Worm (Caenorhabditis elegans) whole organism, early embryonic: ENCODE measurements around the gene F25G6.9.

Source experiments
- B0310.2 ChIP-seq: sonication (generic microtip); optimal IDR thresholded peaks from 2 replicates; lab custom pipeline; 2016; ENCODE audit warnings: mild to moderate bottlenecking, missing genetic modification characterization, missing compliant biosample characterization
- F13C5.2 ChIP-seq: sonication (generic microtip); optimal IDR thresholded peaks from 2 replicates; lab custom pipeline; 2017; ENCODE audit warnings: mild to moderate bottlenecking, missing genetic modification characterization, inconsistent platforms, missing compliant biosample characterization
- aly-1 ChIP-seq: sonication (generic microtip); optimal IDR thresholded peaks from 2 replicates; lab custom pipeline; 2016; ENCODE audit warnings: missing genetic modification characterization, missing compliant biosample characterization
- ama-1 ChIP-seq: fragments of 150-350 bp; optimal IDR thresholded peaks from 2 replicates; lab custom pipeline; 2014
- ceh-13 ChIP-seq: fragments of 200-800 bp; sonication (Bioruptor generic); optimal IDR thresholded peaks from 2 replicates; lab custom pipeline; 2018; ENCODE audit warnings: mild to moderate bottlenecking, missing genetic modification characterization, missing compliant biosample characterization
- ceh-36 ChIP-seq: sonication (generic microtip); optimal IDR thresholded peaks from 2 replicates; lab custom pipeline; 2016; ENCODE audit warnings: missing genetic modification characterization, inconsistent platforms, missing compliant biosample characterization
- flt-1 ChIP-seq: fragments of 200-800 bp; sonication (Bioruptor generic); IDR thresholded peaks from 2 replicates; pipeline ENCODE4 v1.3.6; 2022; ENCODE audit warnings: missing genetic modification characterization, missing compliant biosample characterization
- hmbx-1 ChIP-seq: sonication (generic microtip); optimal IDR thresholded peaks from 2 replicates; lab custom pipeline; 2016; ENCODE audit warnings: mild to moderate bottlenecking, missing genetic modification characterization, missing compliant biosample characterization
- hnd-1 ChIP-seq: sonication (generic microtip); optimal IDR thresholded peaks from 2 replicates; lab custom pipeline; 2016; ENCODE audit warnings: missing genetic modification characterization, missing compliant biosample characterization
- scrt-1 ChIP-seq: fragments of 200-800 bp; sonication (Bioruptor generic); IDR thresholded peaks from 2 replicates; pipeline ENCODE4 v1.3.6; 2022; ENCODE audit warnings: missing genetic modification characterization, missing compliant biosample characterization
- sea-1 ChIP-seq: fragments of 200-800 bp; sonication (Bioruptor generic); conservative IDR thresholded peaks from 2 replicates; pipeline ENCODE4 v1.3.6; 2022; ENCODE audit warnings: missing genetic modification characterization, missing compliant biosample characterization
- tbx-11 ChIP-seq: fragments of 200-800 bp; sonication (Bioruptor generic); IDR thresholded peaks from 2 replicates; pipeline ENCODE4 v1.3.6; 2022; ENCODE audit warnings: missing genetic modification characterization, missing compliant biosample characterization
- tbx-37 ChIP-seq: fragments of 200-800 bp; sonication (Bioruptor generic); conservative IDR thresholded peaks from 2 replicates; pipeline ENCODE4 v1.3.6; 2022; ENCODE audit warnings: missing genetic modification reagents, missing genetic modification characterization, missing compliant biosample characterization
- tra-4 ChIP-seq: sonication (generic microtip); optimal IDR thresholded peaks from 2 replicates; lab custom pipeline; 2017; ENCODE audit warnings: missing genetic modification characterization, missing compliant biosample characterization

F25G6.9 gene

ce11 chrV:8517711-8518110 is 52.1 kb downstream of the F25G6.9 start:
- no peak for TF ChIP-seq flt-1 (GFP tag; lab: Robert Waterston, UW)
- TF ChIP-seq aly-1 (tag; lab: Kevin White, UChicago) = no peak
- no peak for TF ChIP-seq ama-1 (lab: Kevin White, UChicago)
- TF ChIP-seq F13C5.2 (tag; lab: Kevin White, UChicago) = no peak
- TF ChIP-seq ceh-13 (GFP tag; lab: Kevin White, UChicago) = no peak
- TF ChIP-seq tbx-37 (GFP tag; lab: Robert Waterston, UW) = no peak
- TF ChIP-seq hnd-1 (tag; lab: Kevin White, UChicago) = no peak
- no peak for TF ChIP-seq B0310.2 (tag; lab: Kevin White, UChicago)
- TF ChIP-seq tra-4 (tag; lab: Kevin White, UChicago) = no peak
- TF ChIP-seq ceh-36 (tag; lab: Kevin White, UChicago) = no peak

ce11 chrV:8516426-8516825 is 53.4 kb downstream of the F25G6.9 start:
- TF ChIP-seq scrt-1 (GFP tag; lab: Robert Waterston, UW) (no peak), tra-4 (tag; lab: Kevin White, UChicago) (no peak), hmbx-1 (tag; lab: Kevin White, UChicago) (no peak), ama-1 (lab: Kevin White, UChicago) (no peak), sea-1 (GFP tag; lab: Robert Waterston, UW) (no peak), ceh-13 (GFP tag; lab: Kevin White, UChicago) (no peak), tbx-11 (GFP tag; lab: Robert Waterston, UW) (no peak), tbx-37 (GFP tag; lab: Robert Waterston, UW) (no peak)
